Fruit fly (Drosophila melanogaster): ENCODE measurements around the gene homer.

Gene homer

DNA sequence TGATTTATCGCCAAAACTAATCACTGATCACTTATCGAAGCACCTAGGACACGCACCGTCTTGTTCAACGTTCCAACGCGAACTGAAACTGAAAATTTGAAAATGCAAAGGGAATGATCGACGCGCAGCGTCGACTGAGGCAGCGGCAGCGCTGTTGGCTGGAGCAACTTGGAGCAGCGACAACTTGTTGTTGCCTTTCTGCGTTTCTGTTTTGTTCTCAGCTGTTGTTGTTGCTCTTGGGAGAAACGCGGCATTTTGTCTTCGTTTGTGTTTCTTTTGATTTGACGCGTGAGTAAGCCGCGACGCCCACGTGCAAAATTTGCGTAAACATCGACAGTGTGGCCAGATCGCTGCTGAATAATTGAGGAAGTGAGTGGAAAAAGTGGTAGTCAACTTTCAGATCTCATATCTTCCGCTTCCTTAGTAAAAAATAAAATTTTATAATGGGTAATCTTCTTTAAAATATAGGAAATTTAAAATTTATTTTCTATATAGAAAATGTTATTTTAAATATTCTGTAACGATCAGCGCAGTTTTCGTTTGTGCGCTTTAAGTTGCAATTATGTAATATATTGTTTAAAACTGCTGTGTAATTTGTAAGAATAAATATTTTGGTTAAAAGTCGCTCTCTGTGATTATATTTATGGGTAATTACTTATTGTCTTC is 14.0 kb downstream of the homer start, which contains the start of gene Tsp:
TSS of gene Tsp (minus strand) at position 90 of the 666 bp plus-strand sequence.
- TF ChIP-seq CG17801 (GFP tag; optimal IDR thresholded peaks at IDR 0.05; ENCODE audit: partially characterized antibody), result no peak

DNA sequence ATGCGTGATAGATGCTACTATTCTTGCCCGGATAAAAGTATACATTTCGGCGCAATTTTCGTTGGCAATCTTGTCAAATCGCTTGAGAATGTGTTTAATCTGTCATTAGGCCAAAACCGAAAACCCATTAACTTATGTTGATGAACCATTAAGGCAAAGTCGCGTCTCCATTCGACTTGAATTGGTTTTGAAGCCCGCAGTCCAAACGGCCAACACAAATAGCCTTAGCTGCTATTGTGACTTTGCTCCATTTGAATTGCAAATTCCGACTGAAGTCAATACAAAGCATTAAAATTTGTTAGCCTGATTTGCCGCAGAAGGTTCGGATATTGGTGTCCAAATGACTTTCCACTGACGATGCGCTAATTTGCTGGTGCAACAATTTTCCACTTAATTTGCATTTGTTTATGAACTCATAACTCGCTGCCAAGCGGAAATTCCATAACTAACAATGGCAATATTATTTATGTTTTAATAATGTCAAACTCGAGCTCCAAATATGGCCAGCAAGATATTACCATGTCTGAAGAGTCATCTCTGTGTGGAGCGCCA is 16.7 kb downstream of the homer start:
- TF ChIP-seq CG17801 (GFP tag; optimal IDR thresholded peaks at IDR 0.05; ENCODE audit: partially characterized antibody), result no peak

DNA sequence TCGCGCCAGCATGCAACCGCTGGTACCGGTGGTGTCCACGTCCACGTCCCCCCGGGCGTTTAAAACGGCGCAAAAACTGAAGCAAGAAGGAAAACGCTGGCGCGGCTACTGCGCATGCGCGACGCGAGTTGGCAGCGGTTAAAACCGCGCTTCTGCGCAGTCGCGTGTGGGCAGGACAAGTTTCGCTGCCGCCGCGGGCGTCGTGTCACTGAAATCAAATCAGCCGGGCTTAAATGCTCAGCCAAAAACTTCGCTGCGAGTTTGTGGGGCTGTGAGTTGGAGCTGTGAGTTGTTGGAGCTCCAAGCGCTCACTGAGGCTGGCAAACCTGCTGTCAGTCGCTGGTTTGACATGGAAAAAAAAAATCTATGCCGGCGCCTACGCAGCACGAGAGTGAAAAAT is 18.1 kb downstream of the homer start:
- no peak for TF ChIP-seq CG17801 (GFP tag; optimal IDR thresholded peaks at IDR 0.05; ENCODE audit: partially characterized antibody)

DNA sequence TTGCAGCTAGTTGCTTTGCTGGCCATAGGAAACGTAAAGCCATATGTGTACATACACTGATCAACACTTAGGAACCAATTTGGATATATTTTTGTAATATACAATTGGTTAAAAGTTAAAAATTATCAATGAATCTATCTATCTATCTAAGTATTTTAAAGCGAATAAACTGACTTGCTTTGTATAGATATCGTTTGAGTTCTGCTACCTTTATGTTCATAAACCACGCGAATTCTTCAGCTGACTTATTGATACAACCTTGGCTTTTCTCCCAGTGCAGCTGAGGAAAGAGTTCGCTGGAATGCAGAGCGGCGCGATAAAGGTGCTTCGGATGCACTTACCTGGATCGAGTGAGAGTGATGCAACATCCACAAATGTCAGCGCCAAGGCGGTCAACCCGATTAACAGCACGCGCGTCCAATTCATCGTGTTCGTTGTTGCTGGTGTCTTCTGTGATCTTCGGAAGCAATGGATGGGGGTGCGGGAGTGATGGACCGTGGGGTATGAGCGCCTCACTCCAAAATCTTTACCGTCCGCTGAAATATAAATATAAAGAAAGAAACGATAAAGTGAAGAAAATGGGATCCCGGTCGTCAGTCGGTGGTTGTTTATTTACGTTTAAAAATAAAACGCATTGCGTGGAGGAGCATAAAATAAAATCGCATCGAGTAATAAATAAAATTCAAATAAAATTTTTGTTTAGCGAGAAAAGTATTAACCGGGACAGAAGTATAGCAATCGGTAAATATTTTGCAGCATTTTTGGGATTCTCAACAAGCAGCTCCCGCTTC is 21.6 kb downstream of the homer start:
- no peak for TF ChIP-seq CG17801 (GFP tag; optimal IDR thresholded peaks at IDR 0.05; ENCODE audit: partially characterized antibody)

DNA sequence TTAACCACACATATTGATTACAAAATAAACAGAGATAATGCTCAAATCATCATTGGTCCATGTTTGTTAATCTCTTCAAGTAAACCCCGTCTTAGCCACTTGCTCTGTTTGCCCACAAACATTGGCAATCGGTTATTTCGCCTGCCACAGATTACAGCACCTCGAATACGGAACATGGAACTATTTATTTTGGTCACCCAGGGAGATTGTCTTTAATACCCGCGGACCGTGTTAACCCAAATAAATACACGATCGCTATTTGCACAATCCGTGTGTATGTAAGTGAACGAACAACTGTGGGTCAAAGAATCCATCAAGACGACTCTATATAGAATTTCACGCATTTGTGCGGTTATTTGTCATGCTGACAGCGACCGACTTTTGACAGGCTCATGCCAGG is 22.4 kb downstream of the homer start:
- TF ChIP-seq CG17801 (GFP tag; optimal IDR thresholded peaks at IDR 0.05; ENCODE audit: partially characterized antibody), result no peak

DNA sequence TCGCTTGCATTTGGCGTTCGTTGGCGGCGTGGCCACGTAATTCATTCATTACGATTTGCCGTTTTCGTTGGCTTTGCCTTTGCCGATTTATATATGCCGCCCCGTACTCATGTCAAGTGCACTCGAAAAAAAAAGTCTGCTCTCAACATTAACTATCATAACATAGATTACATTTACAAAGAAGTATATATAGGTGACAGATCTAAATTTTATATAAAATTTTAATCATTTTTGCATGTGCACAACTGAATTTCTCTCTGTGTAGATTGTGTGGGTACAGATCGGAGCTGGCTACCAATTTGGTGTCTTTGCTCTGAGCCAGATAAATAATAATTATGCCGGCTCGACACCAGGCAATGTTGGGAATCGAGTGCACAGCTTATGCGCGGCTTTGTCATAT is 24.8 kb downstream of the homer start:
- no peak for TF ChIP-seq CG17801 (GFP tag; optimal IDR thresholded peaks at IDR 0.05; ENCODE audit: partially characterized antibody)

DNA sequence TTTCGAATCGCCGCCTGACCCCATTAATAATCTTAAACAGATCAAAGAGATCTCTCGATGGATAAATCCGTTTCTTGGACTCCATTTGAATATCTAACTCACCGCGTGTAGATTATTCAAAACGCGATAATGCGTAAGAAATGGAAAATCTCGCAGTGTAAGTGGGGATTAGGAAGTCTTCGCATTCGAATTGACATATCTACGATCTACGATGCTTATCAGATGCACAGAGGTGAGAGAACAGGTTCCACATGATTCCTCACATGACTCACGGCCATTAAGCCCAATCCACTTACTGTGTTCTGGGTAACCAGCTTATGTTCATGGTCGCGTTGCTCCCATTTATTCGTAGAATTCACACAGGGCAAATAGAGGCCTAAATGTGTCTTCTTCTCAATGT is 26.9 kb downstream of the homer start:
- no peak for TF ChIP-seq CG17801 (GFP tag; optimal IDR thresholded peaks at IDR 0.05; ENCODE audit: partially characterized antibody)

DNA sequence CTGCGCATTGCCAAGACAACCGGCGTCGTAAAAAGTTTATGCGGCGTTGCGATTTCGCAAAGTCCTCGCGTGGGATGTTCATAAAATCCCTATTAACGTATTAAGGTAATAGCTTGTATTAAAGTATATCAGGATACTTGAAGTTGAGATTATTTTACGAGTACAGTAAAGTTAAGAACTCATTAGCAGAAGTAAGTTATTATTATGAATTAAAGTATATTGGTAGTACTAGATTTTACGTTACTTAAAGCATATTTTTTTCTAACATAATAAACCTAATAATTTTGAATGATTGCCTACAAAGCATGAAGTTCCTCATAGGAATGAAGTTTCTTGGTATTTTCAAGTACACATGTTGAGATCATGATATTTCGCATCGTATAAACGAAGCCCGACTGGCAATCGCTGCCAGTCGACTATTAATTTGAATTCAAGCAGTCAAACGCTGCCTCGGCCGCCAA is 29.3 kb downstream of the homer start:
- no peak for TF ChIP-seq CG17801 (GFP tag; optimal IDR thresholded peaks at IDR 0.05; ENCODE audit: partially characterized antibody)

DNA sequence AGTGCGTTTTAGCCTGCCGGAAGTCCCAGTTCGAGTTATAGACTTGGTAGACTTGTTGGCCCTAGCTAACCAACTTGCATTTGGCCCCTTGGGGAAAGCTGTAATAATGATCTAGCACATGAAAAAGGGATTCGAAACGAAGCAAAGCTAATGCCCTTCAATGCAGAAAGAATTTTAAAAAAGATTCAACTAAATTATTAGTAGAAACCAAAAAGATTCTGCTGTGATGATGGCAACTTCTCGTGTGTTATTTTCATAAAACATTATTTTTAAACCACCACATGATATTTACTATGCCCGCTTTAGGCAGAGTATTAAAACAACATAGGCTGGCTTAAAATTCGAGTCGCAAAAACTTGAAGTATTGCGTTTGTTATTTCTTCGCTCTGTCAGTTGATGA is 31.1 kb downstream of the homer start:
- TF ChIP-seq CG17801 (GFP tag; optimal IDR thresholded peaks at IDR 0.05; ENCODE audit: partially characterized antibody), result no peak

DNA sequence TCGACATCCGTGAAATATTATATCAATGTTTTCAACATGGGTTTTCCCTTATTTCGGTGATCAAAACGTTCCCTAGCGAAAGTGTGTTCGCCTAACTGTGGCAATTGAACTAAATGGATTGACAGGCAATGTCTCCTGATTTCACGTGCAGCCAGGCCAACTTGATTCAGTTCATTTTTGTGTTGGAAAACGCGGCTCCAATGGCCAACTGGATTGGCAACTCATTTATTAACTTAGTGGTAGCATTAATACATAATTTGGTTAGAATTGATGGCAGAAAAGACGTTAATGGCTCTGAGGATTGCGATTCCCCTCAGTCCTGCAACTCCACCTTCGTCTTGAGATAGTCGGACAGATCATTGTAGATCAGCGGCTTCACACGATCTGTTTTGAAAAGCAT is 36.5 kb downstream of the homer start, which contains the start of gene CG11327:
TSS of gene CG11327 (minus strand) at position 101 of the 400 bp plus-strand sequence.
- TF ChIP-seq CG17801 (GFP tag; optimal IDR thresholded peaks at IDR 0.05; ENCODE audit: partially characterized antibody), result no peak

DNA sequence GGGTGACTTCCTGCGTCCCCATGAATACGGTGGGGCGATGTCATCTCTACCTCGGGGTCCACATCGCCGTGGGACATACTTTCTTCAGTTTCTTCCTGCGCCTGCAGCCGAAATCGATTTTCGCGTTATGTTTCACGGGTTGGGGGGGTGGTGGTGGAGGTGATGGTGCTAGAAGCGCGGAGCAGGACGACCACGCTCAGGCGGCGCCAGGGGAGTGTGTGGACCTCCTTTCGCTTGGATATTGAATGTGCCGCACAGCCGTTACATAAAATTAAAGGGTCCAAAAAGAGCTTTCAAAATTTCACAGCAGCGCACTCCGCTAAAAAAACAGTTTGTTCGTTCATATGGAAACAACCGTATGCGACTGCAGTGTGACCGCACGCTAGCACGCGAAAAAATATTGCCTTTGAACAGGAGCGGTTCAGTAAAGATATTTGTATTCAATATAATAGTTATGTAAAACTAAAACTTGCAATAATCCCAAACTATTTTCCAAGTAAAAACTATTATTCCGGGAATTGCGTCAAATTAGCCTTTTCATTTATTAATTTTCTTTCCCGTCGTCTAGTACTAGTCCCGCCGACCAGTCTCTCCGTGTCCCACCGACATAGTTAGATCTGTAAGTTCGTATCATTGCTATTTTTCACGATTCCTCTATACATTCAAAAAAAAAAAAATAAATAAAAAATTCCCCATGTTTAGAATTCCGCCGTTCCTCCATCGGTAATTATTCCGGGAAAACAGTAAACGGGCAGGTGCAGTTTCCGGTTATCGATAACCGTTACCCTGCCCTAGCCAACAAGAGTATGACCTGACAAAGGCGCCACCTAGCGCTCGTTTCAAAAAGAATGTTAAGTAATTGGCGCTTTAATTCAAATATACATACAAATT is 38.9 kb downstream of the homer start, which contains the start of gene Nhe3:
TSS of gene Nhe3 (minus strand) at position 373 of the 891 bp plus-strand sequence.
- peak; percentile 70 for TF ChIP-seq CG17801 (GFP tag; optimal IDR thresholded peaks at IDR 0.05; ENCODE audit: partially characterized antibody)

DNA sequence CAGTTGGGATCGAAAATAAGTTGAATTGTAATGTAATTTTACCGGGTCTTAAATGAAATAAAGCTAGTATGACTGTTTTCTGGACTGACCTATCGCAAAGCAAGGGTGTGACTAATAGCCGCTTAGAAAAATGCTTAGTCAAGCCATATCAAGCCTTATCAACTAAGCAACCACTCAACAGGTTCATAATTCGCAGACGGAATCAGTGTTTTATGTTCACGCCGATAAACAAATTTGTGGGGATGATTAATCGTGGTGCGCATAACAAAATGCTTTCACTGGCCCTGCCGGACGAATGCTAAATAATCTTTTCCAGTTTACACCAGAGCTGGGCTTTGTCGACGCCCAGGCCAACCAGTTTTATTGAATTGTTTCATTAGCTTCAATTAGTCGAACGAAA is 40.2 kb downstream of the homer start:
- no peak for TF ChIP-seq CG17801 (GFP tag; optimal IDR thresholded peaks at IDR 0.05; ENCODE audit: partially characterized antibody)

DNA sequence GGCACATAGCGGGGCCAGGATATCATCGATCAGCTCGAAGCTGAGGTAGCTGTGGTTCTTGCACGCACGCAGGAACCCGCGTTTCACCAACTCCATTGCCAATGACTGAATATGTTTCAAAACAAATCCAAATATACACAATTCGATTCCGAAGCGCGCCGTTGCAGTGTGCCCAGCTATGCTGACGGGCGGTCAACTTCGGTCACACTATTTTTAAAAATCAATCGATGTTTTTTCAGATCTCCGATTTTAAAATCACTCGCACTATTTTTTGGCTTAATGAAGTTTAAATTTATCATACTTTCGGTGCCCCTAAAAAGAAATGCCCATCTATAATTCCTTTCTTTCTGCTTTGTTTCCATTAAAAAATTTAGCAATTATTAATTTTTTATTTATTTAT is 45.7 kb downstream of the homer start, which contains the start of gene Nse1:
TSS of gene Nse1 (minus strand) at position 173 of the 400 bp plus-strand sequence.
- no peak for TF ChIP-seq CG17801 (GFP tag; optimal IDR thresholded peaks at IDR 0.05; ENCODE audit: partially characterized antibody)

DNA sequence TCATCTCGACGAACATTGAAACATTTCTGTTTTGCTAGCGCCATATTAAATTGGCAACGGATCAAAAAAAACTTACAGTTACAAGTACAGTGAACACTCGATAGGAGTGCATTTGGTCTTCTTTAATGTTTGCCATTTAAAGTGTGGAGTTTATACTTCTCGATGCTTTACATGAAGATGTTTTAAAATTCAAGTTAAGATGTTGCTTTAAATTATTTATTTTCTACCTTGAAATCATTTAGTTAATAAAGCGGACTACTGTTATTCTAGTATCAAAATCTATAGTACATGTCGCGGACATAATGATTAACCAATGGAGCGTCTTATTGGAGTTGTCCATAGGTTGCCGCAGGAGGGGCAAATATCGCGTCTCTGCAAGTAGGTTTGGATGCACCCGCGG is 46.6 kb downstream of the homer start, which contains the start of gene cort:
TSS of gene cort (minus strand) at position 101 of the 400 bp plus-strand sequence.
- peak; percentile 3 for TF ChIP-seq CG17801 (GFP tag; optimal IDR thresholded peaks at IDR 0.05; ENCODE audit: partially characterized antibody)

Data from ovary, adult (tissue).